Fruit fly (Drosophila melanogaster) whole organism, pupa: ENCODE measurements around the gene CG44355.

ENCODE experiments used
- CG10348 ChIP-seq: fragments of 200-800 bp; sonication (Bioruptor generic); IDR thresholded peaks from 2 replicates; pipeline ENCODE4 v1.3.6; 2022; ENCODE audit warnings: missing biosample characterization, missing genetic modification characterization
- CG12605 ChIP-seq: fragments of 200-800 bp; sonication (Bioruptor generic); IDR thresholded peaks from 2 replicates; pipeline ENCODE4 v1.3.6; 2022; ENCODE audit warnings: missing biosample characterization, missing genetic modification characterization
- CG13204 ChIP-seq: fragments of 200-800 bp; sonication (Bioruptor generic); optimal IDR thresholded peaks from 2 replicates; lab custom pipeline; 2018; ENCODE audit warnings: missing biosample characterization, mild to moderate bottlenecking, missing genetic modification characterization, moderate library complexity
- CG14655 ChIP-seq: fragments of 200-800 bp; sonication (Bioruptor generic); optimal IDR thresholded peaks from 3 replicates; lab custom pipeline; 2017; ENCODE audit warnings: mild to moderate bottlenecking, missing biosample characterization, missing genetic modification reagents, missing genetic modification characterization
- CG15710 ChIP-seq: fragments of 200-800 bp; sonication (Bioruptor generic); optimal IDR thresholded peaks from 2 replicates; lab custom pipeline; 2018; ENCODE audit warnings: missing biosample characterization, mild to moderate bottlenecking, missing genetic modification characterization, moderate library complexity
- CG17806 ChIP-seq: fragments of 200-800 bp; sonication (Bioruptor generic); optimal IDR thresholded peaks from 2 replicates; lab custom pipeline; 2018; ENCODE audit warnings: missing biosample characterization, mild to moderate bottlenecking, missing genetic modification characterization, moderate library complexity
- CG32121 ChIP-seq: fragments of 200-800 bp; sonication (Bioruptor generic); IDR thresholded peaks from 2 replicates; pipeline ENCODE4 v1.3.6; 2022; ENCODE audit warnings: missing biosample characterization, missing genetic modification characterization
- CG34367 ChIP-seq: fragments of 200-800 bp; sonication (Bioruptor generic); optimal IDR thresholded peaks from 2 replicates; lab custom pipeline; 2018; ENCODE audit warnings: missing biosample characterization, mild to moderate bottlenecking, missing genetic modification characterization
- CG4496 ChIP-seq: fragments of 200-800 bp; sonication (Bioruptor generic); IDR thresholded peaks from 3 replicates; pipeline ENCODE4 v1.3.6; 2022; ENCODE audit warnings: missing biosample characterization, missing genetic modification characterization
- CG8159 ChIP-seq: fragments of 200-800 bp; sonication (Bioruptor generic); optimal IDR thresholded peaks from 3 replicates; lab custom pipeline; 2018; ENCODE audit warnings: missing biosample characterization, mild to moderate bottlenecking, missing genetic modification characterization, moderate library complexity
- CG8301 ChIP-seq: fragments of 200-800 bp; sonication (Bioruptor generic); optimal IDR thresholded peaks from 2 replicates; lab custom pipeline; 2018; ENCODE audit warnings: missing biosample characterization, mild to moderate bottlenecking, missing genetic modification characterization
- CG9948 ChIP-seq: fragments of 200-800 bp; sonication (Bioruptor generic); optimal IDR thresholded peaks from 2 replicates; lab custom pipeline; 2018; ENCODE audit warnings: missing biosample characterization, mild to moderate bottlenecking, missing genetic modification characterization, moderate library complexity
- D1 ChIP-seq: fragments of 200-800 bp; sonication (Bioruptor generic); optimal IDR thresholded peaks from 2 replicates; lab custom pipeline; 2018; ENCODE audit warnings: missing biosample characterization, mild to moderate bottlenecking, missing genetic modification characterization, moderate library complexity
- EcR ChIP-seq: fragments of 200-800 bp; sonication (Bioruptor generic); optimal IDR thresholded peaks from 3 replicates; lab custom pipeline; 2019; ENCODE audit warnings: missing biosample characterization, missing genetic modification characterization, mild to moderate bottlenecking, moderate library complexity, missing genetic modification reagents
- Ets98B ChIP-seq: fragments of 200-800 bp; sonication (Bioruptor generic); IDR thresholded peaks from 2 replicates; pipeline ENCODE4 v1.3.6; 2022; ENCODE audit warnings: missing biosample characterization, missing genetic modification characterization
- Pif1A ChIP-seq: fragments of 200-800 bp; sonication (Bioruptor generic); optimal IDR thresholded peaks from 3 replicates; lab custom pipeline; 2016; ENCODE audit warnings: missing biosample characterization, missing genetic modification characterization
- Pif1B ChIP-seq: fragments of 200-800 bp; sonication (Bioruptor generic); optimal IDR thresholded peaks from 3 replicates; lab custom pipeline; 2016; ENCODE audit warnings: missing biosample characterization, missing genetic modification characterization
- Snoo ChIP-seq: fragments of 200-800 bp; sonication (Bioruptor generic); optimal IDR thresholded peaks from 3 replicates; lab custom pipeline; 2017; ENCODE audit warnings: missing biosample characterization, mild to moderate bottlenecking, missing genetic modification characterization, inconsistent platforms
- fd96Ca ChIP-seq: fragments of 200-800 bp; sonication (Bioruptor generic); IDR thresholded peaks from 3 replicates; pipeline ENCODE4 v1.3.6; 2022; ENCODE audit warnings: missing biosample characterization, missing genetic modification characterization
- gl ChIP-seq: fragments of 200-800 bp; sonication (Bioruptor generic); optimal IDR thresholded peaks from 2 replicates; lab custom pipeline; 2018; ENCODE audit warnings: missing biosample characterization, mild to moderate bottlenecking, missing genetic modification characterization
- rn ChIP-seq: fragments of 200-800 bp; sonication (Bioruptor generic); IDR thresholded peaks from 2 replicates; pipeline ENCODE4 v1.3.6; 2022; ENCODE audit warnings: missing biosample characterization, missing genetic modification characterization

Gene CG44355

DNA sequence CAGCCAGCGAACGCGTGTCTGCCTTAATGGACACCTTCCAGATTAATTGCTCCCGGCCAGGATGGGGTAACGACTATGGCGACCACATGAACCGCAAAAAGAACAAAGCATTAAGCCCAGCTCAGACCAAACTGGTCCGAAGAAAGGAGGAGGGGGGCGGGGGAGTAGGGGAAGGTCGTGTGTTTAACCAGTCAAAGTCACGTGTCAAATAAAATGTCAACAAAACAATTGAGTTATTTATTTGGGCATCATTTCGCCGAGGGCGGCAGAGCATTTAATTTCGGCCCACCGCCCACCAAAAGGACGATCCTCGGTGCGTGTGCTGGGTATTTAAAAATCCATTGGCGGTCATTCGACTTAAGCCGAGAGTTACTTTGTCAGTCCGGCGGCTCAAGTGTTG is 2.7 kb downstream of the CG44355 start:
- no peak for TF ChIP-seq EcR (GFP tag; lab: Kevin White, UChicago)
- no peak for TF ChIP-seq Snoo (tag; lab: Kevin White, UChicago)
- no peak for TF ChIP-seq rn (GFP tag; lab: Robert Waterston, UW)
- TF ChIP-seq CG12605: no peak
- no peak for TF ChIP-seq Ets98B (GFP tag; lab: Robert Waterston, UW)
- no peak for TF ChIP-seq CG4496 (GFP tag; lab: Robert Waterston, UW)
- TF ChIP-seq CG9948: no peak
- no peak for TF ChIP-seq gl
- TF ChIP-seq CG8301 (tag; lab: Kevin White, UChicago): no peak
- TF ChIP-seq CG8159: no peak
- TF ChIP-seq fd96Ca (GFP tag; lab: Robert Waterston, UW): no peak
- TF ChIP-seq D1: no peak
- TF ChIP-seq CG13204 (GFP tag; lab: Kevin White, UChicago): no peak

dm6 chr3L:12319782-12320181 is 9.2 kb downstream of the CG44355 start:
- TF ChIP-seq Pif1B (GFP tag; lab: Kevin White, UChicago) (no peak), fd96Ca (GFP tag; lab: Robert Waterston, UW) (no peak), CG4496 (GFP tag; lab: Robert Waterston, UW) (no peak), CG10348 (GFP tag; lab: Robert Waterston, UW) (no peak), gl (no peak), D1 (no peak), Snoo (tag; lab: Kevin White, UChicago) (no peak), CG32121 (no peak), Ets98B (GFP tag; lab: Robert Waterston, UW) (no peak), CG17806 (tag; lab: Kevin White, UChicago) (no peak), CG15710 (tag; lab: Kevin White, UChicago) (no peak), CG9948 (no peak), CG13204 (GFP tag; lab: Kevin White, UChicago) (no peak), EcR (GFP tag; lab: Kevin White, UChicago) (no peak), Pif1A (GFP tag; lab: Kevin White, UChicago) (no peak), CG14655 (GFP tag; lab: Kevin White, UChicago) (no peak), CG12605 (no peak)

DNA sequence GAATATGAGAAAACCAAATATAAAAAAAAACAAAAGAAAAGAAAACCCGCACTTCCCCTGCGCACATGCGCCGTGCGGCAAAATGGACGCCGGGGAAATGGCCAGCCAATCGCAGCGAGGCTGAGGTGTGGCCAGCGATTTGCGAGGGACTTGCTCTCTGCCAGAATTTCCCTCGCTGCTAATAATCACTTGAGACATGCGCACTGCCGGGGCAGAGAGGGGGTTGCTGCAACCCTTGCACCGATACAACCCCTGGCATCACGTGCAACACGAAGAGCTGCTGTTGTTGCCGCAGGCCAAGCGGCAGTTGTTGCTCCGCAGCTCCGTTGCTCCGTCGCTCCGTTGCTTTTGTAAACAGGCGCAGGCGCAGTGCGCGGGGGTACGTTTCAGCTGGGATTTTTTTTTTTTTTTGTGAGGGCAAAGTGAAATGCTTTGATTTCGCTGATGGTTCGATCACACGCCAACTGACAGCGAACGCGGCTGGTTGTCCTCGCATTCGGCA is 18.2 kb downstream of the CG44355 start, which contains the start of gene Lmx1a:
Lmx1a (plus strand) TSS at position 452 of the 502 bp plus-strand sequence.
- TF ChIP-seq CG13204 (GFP tag; lab: Kevin White, UChicago) (no peak), fd96Ca (GFP tag; lab: Robert Waterston, UW) (no peak), CG32121 (no peak), Snoo (tag; lab: Kevin White, UChicago) (no peak), Pif1B (GFP tag; lab: Kevin White, UChicago) (no peak), EcR (GFP tag; lab: Kevin White, UChicago) (no peak), CG34367 (tag; lab: Kevin White, UChicago) (no peak), CG10348 (GFP tag; lab: Robert Waterston, UW) (no peak), CG8301 (tag; lab: Kevin White, UChicago) (no peak), CG15710 (tag; lab: Kevin White, UChicago) (no peak), CG17806 (tag; lab: Kevin White, UChicago) (no peak), CG9948 (no peak), CG12605 (no peak), CG8159 (no peak), rn (GFP tag; lab: Robert Waterston, UW) (no peak)

- no peak for TF ChIP-seq EcR (GFP tag; lab: Kevin White, UChicago)
- no peak for TF ChIP-seq CG13204 (GFP tag; lab: Kevin White, UChicago)
- TF ChIP-seq Snoo (tag; lab: Kevin White, UChicago): no peak
- TF ChIP-seq CG17806 (tag; lab: Kevin White, UChicago): no peak
- TF ChIP-seq CG8159: no peak
- TF ChIP-seq Pif1B (GFP tag; lab: Kevin White, UChicago): no peak
- TF ChIP-seq Pif1A (GFP tag; lab: Kevin White, UChicago): no peak
- TF ChIP-seq gl: no peak
- TF ChIP-seq, all 21 proteins: peak for 0
These were observed 18.9 kb downstream of the CG44355 start for dm6 chr3L:12329549-12329948.

DNA sequence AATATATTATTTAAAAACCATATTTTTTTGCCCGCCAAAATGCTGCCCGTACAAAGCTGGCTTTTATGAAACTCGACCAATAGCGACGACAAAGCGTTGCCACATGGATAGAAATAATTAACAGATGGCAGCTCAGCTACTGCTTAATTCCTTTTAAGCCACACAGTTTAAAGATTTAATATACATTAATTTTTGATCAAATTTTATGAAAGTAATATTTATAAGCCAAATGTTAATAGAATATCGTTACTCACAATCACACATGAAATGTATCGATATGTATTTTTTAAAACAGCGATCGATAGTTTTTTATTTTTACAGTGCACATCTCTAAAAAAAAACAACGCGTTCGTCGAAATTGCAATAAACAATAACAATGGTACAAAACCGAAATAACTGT is 25.7 kb downstream of the CG44355 start, which contains the start of gene CG10418:
CG10418 (plus strand) TSS at position 338 of the 400 bp plus-strand sequence.
- TF ChIP-seq D1: peak; percentile 37
- TF ChIP-seq CG9948: no peak
- TF ChIP-seq rn (GFP tag; lab: Robert Waterston, UW): no peak
- no peak for TF ChIP-seq fd96Ca (GFP tag; lab: Robert Waterston, UW)
- no peak for TF ChIP-seq CG13204 (GFP tag; lab: Kevin White, UChicago)
- TF ChIP-seq CG10348 (GFP tag; lab: Robert Waterston, UW): no peak

- TF ChIP-seq CG8301 (tag; lab: Kevin White, UChicago): no peak
These were observed 39.7 kb downstream of the CG44355 start for dm6 chr3L:12350307-12350706.

DNA sequence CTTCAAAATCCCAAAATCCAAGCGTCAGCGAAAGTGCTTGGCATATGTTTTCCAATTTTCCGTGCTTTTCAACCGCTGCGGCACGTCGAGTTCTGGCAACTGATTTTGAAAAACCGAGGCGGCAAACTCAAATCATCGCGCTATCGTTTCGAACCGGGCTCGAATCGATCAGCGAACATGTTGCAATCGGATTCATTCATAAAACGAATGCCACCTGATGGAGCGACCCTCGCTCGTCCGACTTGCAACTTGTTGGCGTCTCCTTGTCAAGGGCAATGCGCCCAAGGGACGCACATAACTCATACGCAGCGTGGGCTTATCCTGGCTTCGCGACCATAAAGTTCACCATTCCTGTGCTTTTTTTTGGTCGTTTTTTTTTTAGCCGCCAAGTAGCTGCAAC is 40.8 kb downstream of the CG44355 start, which contains the start of gene CrzR:
CrzR (minus strand) TSS at position 105 of the 400 bp plus-strand sequence.
- TF ChIP-seq Snoo (tag; lab: Kevin White, UChicago) (no peak), CG13204 (GFP tag; lab: Kevin White, UChicago) (no peak), fd96Ca (GFP tag; lab: Robert Waterston, UW) (no peak), CG12605 (no peak), CG17806 (tag; lab: Kevin White, UChicago) (no peak), gl (no peak)
